Worm (Caenorhabditis elegans): Measurements from ENCODE around the gene mam-5.
A peak's percentile ranks its signal among the peaks of the same experiment; 100 is the strongest.

The mam-5 gene

DNA sequence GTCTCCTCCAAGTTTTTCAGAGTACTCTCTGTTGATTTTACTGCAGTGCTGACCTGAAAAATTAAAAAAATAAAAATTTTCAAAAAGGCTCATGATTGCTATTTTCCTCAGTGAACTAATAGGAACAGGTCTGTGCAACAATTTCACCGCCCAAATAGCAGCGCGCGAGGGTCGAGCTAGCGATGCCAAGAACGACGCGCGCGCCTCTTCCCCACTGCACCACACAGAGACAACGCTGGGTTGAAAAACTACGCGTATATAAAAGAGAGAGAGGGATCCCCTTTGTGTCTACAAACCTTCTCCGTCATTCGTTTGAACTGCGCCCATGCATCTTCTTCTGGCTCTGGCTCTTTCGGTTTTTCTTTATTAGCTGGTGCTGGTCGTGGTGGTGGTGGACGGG, 17.6 kb downstream of the mam-5 start (continued):
- TF ChIP-seq nhr-102 (tag; optimal IDR thresholded peaks at IDR 0.05) (peak; percentile 75), madf-5 (GFP tag; IDR thresholded peaks at IDR 0.05) (peak; percentile 89 to 97), zfp-2 (tag; optimal IDR thresholded peaks at IDR 0.05) (peak; percentile 47), ces-1 (GFP tag; optimal IDR thresholded peaks at IDR 0.05) (peak; percentile 39), zip-11 (GFP tag; IDR thresholded peaks at IDR 0.05) (peak; percentile 91), spr-3 (GFP tag; optimal IDR thresholded peaks at IDR 0.05) (peak; percentile 87), mep-1 (tag; optimal IDR thresholded peaks at IDR 0.05) (peak; percentile 76), madf-9 (GFP tag; conservative IDR thresholded peaks at IDR 0.05) (peak; percentile 83), ceh-62 (tag; optimal IDR thresholded peaks at IDR 0.05) (no peak), nhr-48 (tag; optimal IDR thresholded peaks at IDR 0.05) (peak; percentile 79), nhr-42 (GFP tag; IDR thresholded peaks at IDR 0.05) (peak; percentile 92), nhr-76 (tag; optimal IDR thresholded peaks at IDR 0.05) (no peak), nhr-41 (GFP tag; IDR thresholded peaks at IDR 0.05) (peak; percentile 98), pha-4 (GFP tag; IDR thresholded peaks at IDR 0.05) (peak; percentile 96), pha-4 (tag; optimal IDR thresholded peaks at IDR 0.05) (no peak), ZK546.5 (tag; optimal IDR thresholded peaks at IDR 0.05) (no peak), hif-1 (tag; optimal IDR thresholded peaks at IDR 0.05) (peak; percentile 42 to 62), daf-19 (GFP tag; conservative IDR thresholded peaks at IDR 0.05) (peak; percentile 86), daf-16 (GFP tag; optimal IDR thresholded peaks at IDR 0.05) (peak; percentile 79 to 96), daf-16 (tag; optimal IDR thresholded peaks at IDR 0.05) (no peak), aha-1 (tag) (peak; percentile 95), mxl-3 (GFP tag; optimal IDR thresholded peaks at IDR 0.05) (peak; percentile 71), tag-97 (GFP tag; IDR thresholded peaks at IDR 0.05) (0 out of 2 replicates have a peak, but pooled peaks have one; percentile 41), gei-8 (GFP tag; optimal IDR thresholded peaks at IDR 0.05) (peak; percentile 95), lim-7 (GFP tag; IDR thresholded peaks at IDR 0.05) (peak; percentile 99), duxl-1 (tag; optimal IDR thresholded peaks at IDR 0.05; ENCODE audit: poor library complexity) (peak; percentile 83), zag-1 (tag; optimal IDR thresholded peaks at IDR 0.05) (no peak), hlh-30 (tag; optimal IDR thresholded peaks at IDR 0.05; ENCODE audit: insufficient read depth) (peak; percentile 62), dve-1 (tag; optimal IDR thresholded peaks at IDR 0.05; ENCODE audit: insufficient read depth) (peak; percentile 59), daf-8 (GFP tag; IDR thresholded peaks at IDR 0.05) (peak; percentile 67; the same call in 1 of the 2 replicates), daf-12 (tag; optimal IDR thresholded peaks at IDR 0.05) (no peak), ceh-20 (GFP tag; IDR thresholded peaks at IDR 0.05) (peak; percentile 83), dpl-1 (GFP tag; optimal IDR thresholded peaks at IDR 0.05) (peak; percentile 27), tra-1 (GFP tag; IDR thresholded peaks at IDR 0.05) (peak; percentile 91), php-3 (GFP tag; IDR thresholded peaks at IDR 0.05) (peak; percentile 92), hlh-11 (tag; optimal IDR thresholded peaks at IDR 0.05) (peak; percentile 69), Y105C5A.15 (GFP tag; IDR thresholded peaks at IDR 0.05) (peak; percentile 95; the same call in 1 of the 2 replicates), Y48G9A.11 (GFP tag; IDR thresholded peaks at IDR 0.05) (peak; percentile 85), F10B5.3 (tag; optimal IDR thresholded peaks at IDR 0.05) (peak; percentile 80), lin-39 (tag; optimal IDR thresholded peaks at IDR 0.05) (no peak), arid-1 (GFP tag; conservative IDR thresholded peaks at IDR 0.05) (peak; percentile 92), skn-1 (tag; optimal IDR thresholded peaks at IDR 0.05) (no peak), fkh-10 (GFP tag; optimal IDR thresholded peaks at IDR 0.05) (no peak), D1046.2 (GFP tag; IDR thresholded peaks at IDR 0.05) (peak; percentile 90), lin-13 (GFP tag; optimal IDR thresholded peaks at IDR 0.05) (peak; percentile 60), nhr-111 (GFP tag; optimal IDR thresholded peaks at IDR 0.05) (peak; percentile 94), ceh-28 (tag; optimal IDR thresholded peaks at IDR 0.05) (no peak), F44E2.7 (GFP tag; IDR thresholded peaks at IDR 0.05) (peak; percentile 98), lir-3 (tag; optimal IDR thresholded peaks at IDR 0.05) (peak; percentile 83), unc-130 (GFP tag; optimal IDR thresholded peaks at IDR 0.05) (peak; percentile 82), F37D6.2 (tag; optimal IDR thresholded peaks at IDR 0.05) (peak; percentile 79), lsy-2 (tag; optimal IDR thresholded peaks at IDR 0.05) (peak in 1 of 2 experiments; percentile 58)
